Worm (Caenorhabditis elegans) whole organism, young adult: ENCODE measurements around the gene lact-2.

Experiments used
- B0261.1 ChIP-seq: sonication (generic microtip); optimal IDR thresholded peaks from 2 replicates; lab custom pipeline; 2016; ENCODE audit warnings: mild to moderate bottlenecking, missing genetic modification characterization, moderate library complexity, missing compliant biosample characterization
- B0336.3 ChIP-seq: fragments of 200-800 bp; sonication (Bioruptor generic); IDR thresholded peaks from 2 replicates; pipeline ENCODE4 v1.3.6; 2022; ENCODE audit warnings: missing genetic modification characterization, missing compliant biosample characterization
- C06A6.2 ChIP-seq: fragments of 200-800 bp; sonication (Bioruptor generic); conservative IDR thresholded peaks from 2 replicates; pipeline ENCODE4 v1.3.6; 2022; ENCODE audit warnings: missing genetic modification characterization, missing compliant biosample characterization
- F22D6.2 ChIP-seq: sonication (generic microtip); optimal IDR thresholded peaks from 2 replicates; lab custom pipeline; 2016; ENCODE audit warnings: mild to moderate bottlenecking, missing genetic modification characterization, missing compliant biosample characterization
- F57A8.1 ChIP-seq: fragments of 200-800 bp; sonication (Bioruptor generic); optimal IDR thresholded peaks from 2 replicates; lab custom pipeline; 2018; ENCODE audit warnings: mild to moderate bottlenecking, missing genetic modification characterization, moderate library complexity, missing compliant biosample characterization
- F57C9.4 ChIP-seq: sonication (generic microtip); optimal IDR thresholded peaks from 2 replicates; lab custom pipeline; 2017; ENCODE audit warnings: mild to moderate bottlenecking, missing genetic modification characterization, missing compliant biosample characterization
- T07F8.4 ChIP-seq: sonication (generic microtip); optimal IDR thresholded peaks from 2 replicates; lab custom pipeline; 2016; ENCODE audit warnings: mild to moderate bottlenecking, missing genetic modification characterization, moderate library complexity, missing compliant biosample characterization
- T26A5.8 ChIP-seq: sonication (generic microtip); optimal IDR thresholded peaks from 2 replicates; lab custom pipeline; 2016; ENCODE audit warnings: missing genetic modification characterization, missing compliant biosample characterization
- Y53F4B.3 ChIP-seq: fragments of 200-800 bp; sonication (Bioruptor generic); IDR thresholded peaks from 2 replicates; pipeline ENCODE4 v1.3.6; 2022; ENCODE audit warnings: missing genetic modification reagents, missing genetic modification characterization, missing compliant biosample characterization
- Y53G8AR.9 ChIP-seq: fragments of 200-800 bp; sonication (Bioruptor generic); conservative IDR thresholded peaks from 2 replicates; pipeline ENCODE4 v1.3.6; 2022; ENCODE audit warnings: missing genetic modification reagents, missing genetic modification characterization, missing compliant biosample characterization
- Y95B8A.8 ChIP-seq: fragments of 200-800 bp; sonication (Bioruptor generic); IDR thresholded peaks from 2 replicates; pipeline ENCODE4 v1.3.6; 2022; ENCODE audit warnings: missing genetic modification reagents, missing genetic modification characterization, missing compliant biosample characterization
- ama-1 ChIP-seq, 3 experiments: fragments of 150-350 bp in 1 of 3; sonication (generic microtip) in 2 of 3; optimal IDR thresholded peaks; 2 replicates each; lab custom pipeline; 2014 to 2018; ENCODE audit warnings: missing biosample characterization in 2 of 3, missing genetic modification characterization in 2 of 3, missing genetic modification reagents in 2 of 3
- aptf-2 ChIP-seq: fragments of 200-800 bp; sonication (Bioruptor generic); conservative IDR thresholded peaks from 2 replicates; pipeline ENCODE4 v1.3.6; 2022; ENCODE audit warnings: missing genetic modification reagents, missing genetic modification characterization, missing compliant biosample characterization
- attf-5 ChIP-seq: fragments of 200-800 bp; sonication (Bioruptor generic); optimal IDR thresholded peaks from 2 replicates; lab custom pipeline; 2018; ENCODE audit warnings: mild to moderate bottlenecking, missing genetic modification characterization, missing compliant biosample characterization
- ceh-58 ChIP-seq: fragments of 200-800 bp; sonication (Bioruptor generic); IDR thresholded peaks from 2 replicates; pipeline ENCODE4 v1.3.6; 2022; ENCODE audit warnings: missing genetic modification characterization, missing compliant biosample characterization
- dox-1 ChIP-seq: fragments of 200-800 bp; sonication (Bioruptor generic); IDR thresholded peaks from 2 replicates; pipeline ENCODE4 v1.3.6; 2022; ENCODE audit warnings: missing genetic modification reagents, missing genetic modification characterization, missing compliant biosample characterization
- dpff-1 ChIP-seq: sonication (generic microtip); optimal IDR thresholded peaks from 2 replicates; lab custom pipeline; 2017; ENCODE audit warnings: mild to moderate bottlenecking, missing genetic modification characterization, missing compliant biosample characterization
- efl-1 ChIP-seq: fragments of 150-350 bp; optimal IDR thresholded peaks from 2 replicates; lab custom pipeline; 2014; ENCODE audit warnings: missing biosample characterization, missing genetic modification reagents, missing genetic modification characterization
- egl-18 ChIP-seq: fragments of 200-800 bp; sonication (Bioruptor generic); IDR thresholded peaks from 2 replicates; pipeline ENCODE4 v1.3.6; 2022; ENCODE audit warnings: missing genetic modification reagents, missing genetic modification characterization, missing compliant biosample characterization
- egl-44 ChIP-seq: fragments of 200-800 bp; sonication (Bioruptor generic); IDR thresholded peaks from 2 replicates; pipeline ENCODE4 v1.3.6; 2022; ENCODE audit warnings: missing genetic modification reagents, missing genetic modification characterization, missing compliant biosample characterization
- egrh-3 ChIP-seq: fragments of 200-800 bp; sonication (Bioruptor generic); IDR thresholded peaks from 2 replicates; pipeline ENCODE4 v1.3.6; 2022; ENCODE audit warnings: missing genetic modification reagents, missing genetic modification characterization, missing compliant biosample characterization
- fkh-3 ChIP-seq: sonication (generic microtip); optimal IDR thresholded peaks from 2 replicates; lab custom pipeline; 2016; ENCODE audit warnings: mild to moderate bottlenecking, missing genetic modification characterization, missing compliant biosample characterization
- hmg-1.2 ChIP-seq: fragments of 200-800 bp; sonication (Bioruptor generic); IDR thresholded peaks from 2 replicates; pipeline ENCODE4 v1.3.6; 2022; ENCODE audit warnings: missing genetic modification reagents, missing genetic modification characterization, missing compliant biosample characterization
- hsf-1 ChIP-seq: fragments of 200-800 bp; sonication (Bioruptor generic); IDR thresholded peaks from 2 replicates; pipeline ENCODE4 v1.3.6; 2022; ENCODE audit warnings: missing genetic modification reagents, missing genetic modification characterization, missing compliant biosample characterization
- lin-26 ChIP-seq: fragments of 200-800 bp; sonication (Bioruptor generic); IDR thresholded peaks from 2 replicates; pipeline ENCODE4 v1.3.6; 2022; ENCODE audit warnings: missing genetic modification reagents, missing genetic modification characterization, missing compliant biosample characterization
- lir-1 ChIP-seq: fragments of 200-800 bp; sonication (Bioruptor generic); conservative IDR thresholded peaks from 2 replicates; pipeline ENCODE4 v1.3.6; 2022; ENCODE audit warnings: missing genetic modification reagents, missing genetic modification characterization, missing compliant biosample characterization
- madf-6 ChIP-seq: fragments of 200-800 bp; sonication (Bioruptor generic); IDR thresholded peaks from 2 replicates; pipeline ENCODE4 v1.3.6; 2022; ENCODE audit warnings: missing genetic modification reagents, missing genetic modification characterization, missing compliant biosample characterization
- mel-28 ChIP-seq: sonication (generic microtip); optimal IDR thresholded peaks from 2 replicates; lab custom pipeline; 2016; ENCODE audit warnings: borderline replicate concordance, mild to moderate bottlenecking, missing genetic modification characterization, missing compliant biosample characterization
- mes-4 ChIP-seq: sonication (generic microtip); optimal IDR thresholded peaks from 2 replicates; lab custom pipeline; 2016; ENCODE audit warnings: missing genotype, missing genetic modification characterization, missing compliant biosample characterization
- mxl-1 ChIP-seq: sonication (generic microtip); optimal IDR thresholded peaks from 2 replicates; lab custom pipeline; 2016; ENCODE audit warnings: missing genetic modification characterization, missing compliant biosample characterization
- nfya-1 ChIP-seq: sonication (generic microtip); optimal IDR thresholded peaks from 2 replicates; lab custom pipeline; 2017; ENCODE audit warnings: antibody characterized with exemption, missing compliant biosample characterization, missing genetic modification characterization, borderline replicate concordance; ENCODE audit not compliant: insufficient read depth
- nfyb-1 ChIP-seq: fragments of 200-800 bp; sonication (Bioruptor generic); IDR thresholded peaks from 2 replicates; pipeline ENCODE4 v1.3.6; 2022; ENCODE audit warnings: missing genetic modification reagents, missing genetic modification characterization, missing compliant biosample characterization
- nhr-27 ChIP-seq: fragments of 200-800 bp; sonication (Bioruptor generic); optimal IDR thresholded peaks from 2 replicates; lab custom pipeline; 2018; ENCODE audit warnings: mild to moderate bottlenecking, missing genetic modification characterization, moderate library complexity, missing compliant biosample characterization
- nhr-80 ChIP-seq: sonication (generic microtip); optimal IDR thresholded peaks from 2 replicates; lab custom pipeline; 2016; ENCODE audit warnings: missing genetic modification characterization, missing compliant biosample characterization
- pha-4 ChIP-seq: fragments of 150-350 bp; sonication (generic microtip); optimal IDR thresholded peaks from 2 replicates; lab custom pipeline; 2014; ENCODE audit warnings: missing biosample characterization, missing genetic modification reagents, missing genetic modification characterization
- repo-1 ChIP-seq: sonication (generic microtip); optimal IDR thresholded peaks from 2 replicates; lab custom pipeline; 2017; ENCODE audit warnings: mild to moderate bottlenecking, missing genetic modification characterization, missing compliant biosample characterization
- sea-2 ChIP-seq: fragments of 200-800 bp; sonication (Bioruptor generic); IDR thresholded peaks from 2 replicates; pipeline ENCODE4 v1.3.6; 2022; ENCODE audit warnings: missing genetic modification characterization, missing compliant biosample characterization
- snpc-1.3 ChIP-seq: sonication (generic microtip); optimal IDR thresholded peaks from 2 replicates; lab custom pipeline; 2017; ENCODE audit warnings: missing genetic modification characterization, mild to moderate bottlenecking, missing compliant biosample characterization, antibody characterized with exemption, moderate library complexity, missing genotype, missing genetic modification reagents; ENCODE audit not compliant: insufficient read depth
- snpc-4 ChIP-seq, 5 experiments: fragments of 150-350 bp in 1 of 5; sonication (generic microtip) in 4 of 5; optimal IDR thresholded peaks; 2 replicates each; lab custom pipeline; 2014 to 2018; ENCODE audit warnings: missing genetic modification characterization in 5 of 5, missing biosample characterization in 3 of 5, antibody characterized with exemption in 2 of 5, mild to moderate bottlenecking in 2 of 5, missing compliant biosample characterization in 2 of 5, missing genotype in 2 of 5, moderate library complexity in 2 of 5, missing genetic modification reagents in 1 of 5
- tbp1 ChIP-seq: fragments of 200-800 bp; sonication (Bioruptor generic); optimal IDR thresholded peaks from 2 replicates; lab custom pipeline; 2018; ENCODE audit warnings: mild to moderate bottlenecking, missing genetic modification characterization, missing compliant biosample characterization
- unc-62 ChIP-seq: fragments of 150-350 bp; optimal IDR thresholded peaks from 2 replicates; lab custom pipeline; 2014; ENCODE audit warnings: missing biosample characterization, missing genetic modification reagents, missing genetic modification characterization
- xnd-1 ChIP-seq: sonication (generic microtip); optimal IDR thresholded peaks from 2 replicates; lab custom pipeline; 2016; ENCODE audit warnings: missing genotype, missing genetic modification reagents, missing genetic modification characterization, missing compliant biosample characterization
- ztf-18 ChIP-seq: sonication (generic microtip); optimal IDR thresholded peaks from 2 replicates; lab custom pipeline; 2016; ENCODE audit warnings: missing genotype, mild to moderate bottlenecking, missing genetic modification characterization, missing compliant biosample characterization
- ztf-25 ChIP-seq: fragments of 200-800 bp; sonication (Bioruptor generic); IDR thresholded peaks from 2 replicates; pipeline ENCODE4 v1.3.6; 2022; ENCODE audit warnings: missing genetic modification reagents, missing genetic modification characterization, missing compliant biosample characterization
- ztf-26 ChIP-seq: sonication (generic microtip); optimal IDR thresholded peaks from 2 replicates; lab custom pipeline; 2017; ENCODE audit warnings: missing genetic modification characterization, missing compliant biosample characterization

The lact-2 gene

ce11 chrII:10093120-10093519 is 1.6 kb upstream of the lact-2 start:
- TF ChIP-seq F22D6.2 (tag; lab: Kevin White, UChicago) (no peak), sea-2 (GFP tag; lab: Robert Waterston, UW) (no peak), madf-6 (no peak), C06A6.2 (GFP tag; lab: Robert Waterston, UW) (no peak), dpff-1 (tag; lab: Kevin White, UChicago) (no peak), ztf-18 (tag; lab: Kevin White, UChicago) (no peak), snpc-4 (GFP tag; optimal IDR thresholded peaks at IDR 0.05; lab: Kevin White, UChicago) (no peak), snpc-4 (tag; optimal IDR thresholded peaks at IDR 0.05; lab: Kevin White, UChicago) (no peak), efl-1 (GFP tag; lab: Kevin White, UChicago) (no peak), egl-18 (GFP tag; lab: Robert Waterston, UW) (no peak), Y53G8AR.9 (GFP tag; lab: Robert Waterston, UW) (no peak), tbp1 (GFP tag; lab: Kevin White, UChicago) (no peak), Y53F4B.3 (GFP tag; lab: Robert Waterston, UW) (no peak)

DNA sequence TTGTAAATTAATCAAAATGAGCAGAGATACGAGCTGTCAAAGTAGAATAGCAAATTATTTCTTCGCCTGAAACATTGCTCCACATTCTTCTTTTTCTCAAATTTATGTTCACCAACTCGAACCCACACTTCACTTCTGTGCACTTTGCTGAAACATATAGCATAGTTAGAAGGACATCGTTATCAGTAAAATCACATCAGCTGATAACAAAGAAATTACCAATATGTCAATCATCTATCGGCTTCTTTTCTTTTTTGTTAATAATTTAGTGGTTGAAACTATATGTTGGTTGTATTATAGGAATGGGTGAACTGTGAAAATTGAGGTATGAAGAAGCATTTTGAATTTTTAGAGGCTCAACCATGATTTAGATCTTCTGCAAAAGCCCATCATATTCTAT is 551 bp downstream of the lact-2 start:
- peak; percentile 68 for TF ChIP-seq nhr-80 (tag; lab: Kevin White, UChicago)
- no peak for TF ChIP-seq mes-4 (tag; lab: Kevin White, UChicago)
- TF ChIP-seq unc-62 (GFP tag; lab: Kevin White, UChicago), result peak; percentile 73
- no peak for TF ChIP-seq dox-1 (GFP tag; lab: Robert Waterston, UW)

ce11 chrII:10098428-10098827 is 3.8 kb downstream of the lact-2 start:
- no peak for TF ChIP-seq mxl-1 (tag; lab: Kevin White, UChicago)
- no peak for TF ChIP-seq attf-5
- no peak for TF ChIP-seq F57A8.1
- TF ChIP-seq F57C9.4, result no peak
- TF ChIP-seq hsf-1, result peak; percentile 49; the same call in 1 of the 2 replicates
- no peak for TF ChIP-seq nhr-80 (tag; lab: Kevin White, UChicago)
- peak; percentile 50 for TF ChIP-seq repo-1 (tag; lab: Kevin White, UChicago)
- TF ChIP-seq nfyb-1 (GFP tag; lab: Robert Waterston, UW), result no peak
- TF ChIP-seq ama-1 (optimal IDR thresholded peaks at IDR 0.05; lab: Kevin White, UChicago), result no peak
- no peak for TF ChIP-seq ama-1 (GFP tag; optimal IDR thresholded peaks at IDR 0.05; lab: Kevin White, UChicago)
- TF ChIP-seq mel-28 (tag; lab: Kevin White, UChicago), result no peak
- no peak for TF ChIP-seq B0261.1 (tag; lab: Kevin White, UChicago)
- no peak for TF ChIP-seq nhr-27 (tag; lab: Kevin White, UChicago)
- no peak for TF ChIP-seq xnd-1 (tag; lab: Kevin White, UChicago)
- TF ChIP-seq snpc-1.3, result no peak
- TF ChIP-seq ztf-18 (tag; lab: Kevin White, UChicago), result no peak
- TF ChIP-seq lir-1 (GFP tag; lab: Robert Waterston, UW), result no peak
- TF ChIP-seq pha-4 (tag; lab: Kevin White, UChicago), result no peak
- TF ChIP-seq egl-44, result no peak
- TF ChIP-seq T07F8.4 (tag; lab: Kevin White, UChicago), result no peak
- TF ChIP-seq fkh-3, result no peak
- 0 out of 2 replicates have a peak, but pooled peaks have one; percentile 14 for TF ChIP-seq hmg-1.2
- peak; percentile 41; the same call in 1 of the 2 replicates for TF ChIP-seq lin-26 (GFP tag; lab: Robert Waterston, UW)
- no peak for TF ChIP-seq ceh-58
- no peak for TF ChIP-seq F22D6.2 (tag; lab: Kevin White, UChicago)
- no peak for TF ChIP-seq egrh-3
- TF ChIP-seq nfya-1, result no peak
- no peak for TF ChIP-seq ztf-25 (GFP tag; lab: Robert Waterston, UW)
- TF ChIP-seq aptf-2 (GFP tag; lab: Robert Waterston, UW), result no peak
- no peak for TF ChIP-seq Y95B8A.8
- no peak for TF ChIP-seq B0336.3 (GFP tag; lab: Robert Waterston, UW)
- no peak for TF ChIP-seq T26A5.8 (tag; lab: Kevin White, UChicago)
- TF ChIP-seq C06A6.2 (GFP tag; lab: Robert Waterston, UW), result no peak
- no peak for TF ChIP-seq ztf-26
